Worm (Caenorhabditis elegans) whole organism, L4 larva: ENCODE results near the gene cpr-3.

Experiments used
- F44E2.7 ChIP-seq: fragments of 200-800 bp; sonication (Bioruptor generic); IDR thresholded peaks from 2 replicates; pipeline ENCODE4 v2.1.2; 2022; ENCODE audit warnings: missing genetic modification characterization, missing compliant biosample characterization
- R02D3.7 ChIP-seq: fragments of 150-350 bp; sonication (generic microtip); optimal IDR thresholded peaks from 3 replicates; lab custom pipeline; 2014; ENCODE audit warnings: missing biosample characterization, missing genetic modification characterization
- Y75B8A.6 ChIP-seq: fragments of 200-800 bp; sonication (Bioruptor generic); IDR thresholded peaks from 2 replicates; pipeline ENCODE4 v1.3.6; 2022; ENCODE audit warnings: missing genetic modification reagents, missing genetic modification characterization, missing compliant biosample characterization
- ZK337.2 ChIP-seq: fragments of 200-800 bp; sonication (Bioruptor generic); IDR thresholded peaks from 2 replicates; pipeline ENCODE4 v1.3.6; 2022; ENCODE audit warnings: missing genetic modification reagents, missing genetic modification characterization, missing compliant biosample characterization
- aha-1 ChIP-seq: fragments of 150-350 bp; peaks from one replicate; lab custom pipeline; 2014; ENCODE audit warnings: missing biosample characterization, missing genetic modification characterization
- aly-2 ChIP-seq: sonication (generic microtip); optimal IDR thresholded peaks from 2 replicates; lab custom pipeline; 2018; ENCODE audit warnings: missing biosample characterization, missing genetic modification characterization
- ceh-20 ChIP-seq: fragments of 200-800 bp; sonication (Bioruptor generic); IDR thresholded peaks from 2 replicates; pipeline ENCODE4 v1.3.6; 2022; ENCODE audit warnings: missing genetic modification reagents, missing genetic modification characterization, missing compliant biosample characterization
- ceh-44 ChIP-seq: fragments of 200-800 bp; sonication (Bioruptor generic); IDR thresholded peaks from 2 replicates; pipeline ENCODE4 v1.3.6; 2022; ENCODE audit warnings: missing genetic modification reagents, missing genetic modification characterization, missing compliant biosample characterization
- ces-1 ChIP-seq: fragments of 150-350 bp; sonication (generic microtip); optimal IDR thresholded peaks from 4 replicates; lab custom pipeline; 2014; ENCODE audit warnings: missing biosample characterization, missing genetic modification reagents, missing genetic modification characterization
- ctbp-1 ChIP-seq: fragments of 200-800 bp; sonication (Bioruptor generic); IDR thresholded peaks from 2 replicates; pipeline ENCODE4 v1.3.6; 2022; ENCODE audit warnings: missing genetic modification reagents, missing genetic modification characterization, missing compliant biosample characterization
- dmd-6 ChIP-seq: fragments of 200-800 bp; sonication (Bioruptor generic); IDR thresholded peaks from 2 replicates; pipeline ENCODE4 v1.3.6; 2022; ENCODE audit warnings: missing genetic modification reagents, missing genetic modification characterization, missing compliant biosample characterization
- dmd-9 ChIP-seq: fragments of 200-800 bp; sonication (Bioruptor generic); IDR thresholded peaks from 2 replicates; pipeline ENCODE4 v1.3.6; 2022; ENCODE audit warnings: missing genetic modification reagents, missing genetic modification characterization, missing compliant biosample characterization
- dpl-1 ChIP-seq: fragments of 150-350 bp; optimal IDR thresholded peaks from 2 replicates; lab custom pipeline; 2014; ENCODE audit warnings: missing biosample characterization, missing genetic modification reagents, missing genetic modification characterization
- dve-1 ChIP-seq: sonication (generic microtip); optimal IDR thresholded peaks from 2 replicates; lab custom pipeline; 2017; ENCODE audit warnings: antibody characterized with exemption, mild to moderate bottlenecking, missing genetic modification characterization, missing compliant biosample characterization; ENCODE audit not compliant: insufficient read depth
- egl-43 ChIP-seq: fragments of 200-800 bp; sonication (Bioruptor generic); IDR thresholded peaks from 2 replicates; pipeline ENCODE4 v1.3.6; 2022; ENCODE audit warnings: missing genetic modification reagents, missing genetic modification characterization, missing compliant biosample characterization
- hif-1 ChIP-seq, 2 experiments: sonication (generic microtip); optimal IDR thresholded peaks; 2 replicates each; lab custom pipeline; 2016 to 2017; ENCODE audit warnings: missing compliant biosample characterization in 2 of 2, missing genetic modification characterization in 2 of 2, missing genetic modification reagents in 2 of 2, missing genotype in 2 of 2, mild to moderate bottlenecking in 1 of 2
- hlh-30 ChIP-seq: sonication (generic microtip); optimal IDR thresholded peaks from 2 replicates; lab custom pipeline; 2017; ENCODE audit warnings: antibody characterized with exemption, mild to moderate bottlenecking, missing genetic modification characterization, missing compliant biosample characterization; ENCODE audit not compliant: insufficient read depth
- lim-7 ChIP-seq: fragments of 200-800 bp; sonication (Bioruptor generic); IDR thresholded peaks from 2 replicates; pipeline ENCODE4 v1.3.6; 2022; ENCODE audit warnings: missing genetic modification characterization, missing compliant biosample characterization
- mdl-1 ChIP-seq, 2 experiments: fragments of 150-350 bp in 1 of 2; sonication (generic microtip) in 1 of 2; optimal IDR thresholded peaks; 2 replicates each; lab custom pipeline; 2014 to 2017; ENCODE audit warnings: missing biosample characterization in 2 of 2, missing genetic modification characterization in 2 of 2
- mxl-3 ChIP-seq: fragments of 200-800 bp; sonication (Bioruptor generic); optimal IDR thresholded peaks from 2 replicates; lab custom pipeline; 2018; ENCODE audit warnings: mild to moderate bottlenecking, missing genetic modification characterization, missing compliant biosample characterization
- nhr-10 ChIP-seq: fragments of 150-350 bp; optimal IDR thresholded peaks from 2 replicates; lab custom pipeline; 2014; ENCODE audit warnings: missing biosample characterization, missing genetic modification characterization
- nhr-102 ChIP-seq: sonication (generic microtip); optimal IDR thresholded peaks from 2 replicates; lab custom pipeline; 2016; ENCODE audit warnings: mild to moderate bottlenecking, missing genetic modification characterization, moderate library complexity, missing compliant biosample characterization
- nhr-11 ChIP-seq: fragments of 150-350 bp; optimal IDR thresholded peaks from 2 replicates; lab custom pipeline; 2014; ENCODE audit warnings: missing biosample characterization, missing genetic modification characterization
- nhr-28 ChIP-seq: fragments of 150-350 bp; optimal IDR thresholded peaks from 2 replicates; lab custom pipeline; 2014; ENCODE audit warnings: missing biosample characterization, missing genetic modification characterization
- nhr-6 ChIP-seq: fragments of 150-350 bp; optimal IDR thresholded peaks from 2 replicates; lab custom pipeline; 2014; ENCODE audit warnings: missing biosample characterization, missing genetic modification characterization
- nhr-76 ChIP-seq: fragments of 150-350 bp; optimal IDR thresholded peaks from 2 replicates; lab custom pipeline; 2014; ENCODE audit warnings: missing biosample characterization, missing genetic modification characterization
- pqm-1 ChIP-seq: sonication (generic microtip); optimal IDR thresholded peaks from 2 replicates; lab custom pipeline; 2017; ENCODE audit warnings: missing biosample characterization, missing genetic modification characterization
- saeg-2 ChIP-seq: fragments of 200-800 bp; sonication (Bioruptor generic); IDR thresholded peaks from 2 replicates; pipeline ENCODE4 v1.3.6; 2022; ENCODE audit warnings: missing genetic modification reagents, missing genetic modification characterization, missing compliant biosample characterization
- skn-1 ChIP-seq: fragments of 150-350 bp; optimal IDR thresholded peaks from 2 replicates; lab custom pipeline; 2014; ENCODE audit warnings: missing biosample characterization, missing genetic modification characterization
- unc-130 ChIP-seq: sonication (generic microtip); optimal IDR thresholded peaks from 2 replicates; lab custom pipeline; 2016; ENCODE audit warnings: missing genetic modification reagents, missing genetic modification characterization, missing compliant biosample characterization
- unc-62 ChIP-seq, 3 experiments: fragments of 150-350 bp in 1 of 3; sonication (generic microtip); optimal IDR thresholded peaks in 2 of 3; peaks in 1 of 3; 1 replicate in 1 of 3; 2 replicates in 2 of 3; lab custom pipeline; 2014 to 2017; ENCODE audit warnings: missing biosample characterization in 3 of 3, missing genetic modification characterization in 3 of 3, missing genetic modification reagents in 3 of 3, missing genotype in 1 of 3
- vab-7 ChIP-seq: fragments of 200-800 bp; sonication (Bioruptor generic); IDR thresholded peaks from 2 replicates; pipeline ENCODE4 v1.3.6; 2022; ENCODE audit warnings: missing genetic modification reagents, missing genetic modification characterization, missing compliant biosample characterization
- zip-2 ChIP-seq: fragments of 150-350 bp; optimal IDR thresholded peaks from 2 replicates; lab custom pipeline; 2014; ENCODE audit warnings: missing biosample characterization, missing genetic modification characterization

Gene cpr-3

DNA sequence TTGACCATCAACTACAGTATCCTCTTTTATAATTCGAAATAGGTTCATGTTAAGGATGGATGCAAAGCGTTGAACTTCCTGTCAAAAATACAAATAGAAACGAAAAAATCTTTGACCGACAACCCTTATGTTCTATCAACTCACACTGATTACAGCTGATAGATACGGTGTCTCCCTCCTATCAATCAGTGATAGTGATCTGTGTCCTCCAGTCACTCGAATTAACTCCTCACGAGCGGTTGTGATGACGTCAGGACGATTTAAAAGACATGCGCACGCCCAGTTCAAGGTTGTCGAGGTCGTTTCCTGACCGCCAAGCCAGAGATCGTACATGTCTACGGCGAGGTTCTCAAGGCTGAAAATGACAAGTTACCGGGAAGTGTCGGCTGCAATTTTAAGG lies 12.5 kb downstream of the cpr-3 start:
- no peak for TF ChIP-seq hlh-30 (tag; lab: Kevin White, UChicago)
- TF ChIP-seq saeg-2 (GFP tag; lab: Robert Waterston, UW) = no peak
- peak; percentile 96 for TF ChIP-seq dmd-6 (GFP tag; lab: Robert Waterston, UW)
- no peak for TF ChIP-seq nhr-6
- no peak for TF ChIP-seq dve-1 (tag; lab: Kevin White, UChicago)

DNA sequence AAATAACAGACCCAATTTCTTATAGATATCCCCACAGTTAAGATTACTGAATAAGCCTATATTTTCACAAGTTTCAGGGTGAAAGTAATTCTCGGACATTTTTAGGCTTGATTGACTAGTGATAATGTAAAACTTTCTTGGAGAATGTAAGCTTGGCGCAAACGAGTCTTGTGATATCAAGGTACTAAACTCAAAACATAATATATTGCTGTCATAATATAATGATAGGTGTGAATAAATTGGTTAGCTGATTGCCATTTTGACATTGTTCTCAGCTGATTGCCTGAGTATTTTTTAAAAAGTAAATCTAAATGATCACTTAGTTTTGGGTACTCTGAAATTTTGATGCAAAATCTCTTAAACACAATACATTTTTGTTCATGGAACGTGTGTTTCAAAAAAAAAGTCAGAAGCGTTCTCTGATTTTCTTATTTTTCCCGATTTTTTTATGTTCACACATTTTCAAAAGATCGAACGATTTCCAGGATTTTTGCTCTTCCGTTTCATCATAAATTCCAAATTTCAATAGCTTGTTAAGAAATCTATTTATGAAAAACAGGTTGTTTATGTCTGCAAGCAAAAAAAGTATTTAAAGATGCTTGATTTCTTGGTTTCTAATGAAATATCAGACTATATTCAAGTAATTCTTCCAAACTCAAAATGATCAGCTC lies 17.1 kb downstream of the cpr-3 start, which contains the start of the genes srw-19 and srx-51:
Gene srw-19, minus strand, starts transcription at position 101 of the 671 bp plus-strand sequence.
Gene srx-51, plus strand, starts transcription at position 621 of the 671 bp plus-strand sequence.
- no peak for TF ChIP-seq nhr-11 (tag; lab: Kevin White, UChicago)
- no peak for TF ChIP-seq dpl-1 (GFP tag; lab: Kevin White, UChicago)
- no peak for TF ChIP-seq skn-1 (tag; lab: Kevin White, UChicago)
- TF ChIP-seq ctbp-1 (GFP tag; lab: Robert Waterston, UW) = no peak
- no peak for TF ChIP-seq ZK337.2 (GFP tag; lab: Robert Waterston, UW)
- no peak for TF ChIP-seq ceh-20
- no peak for TF ChIP-seq vab-7 (GFP tag; lab: Robert Waterston, UW)
- no peak for TF ChIP-seq nhr-6
- TF ChIP-seq egl-43 = no peak
- TF ChIP-seq nhr-102 (tag; lab: Kevin White, UChicago) = no peak
- no peak for TF ChIP-seq Y75B8A.6 (GFP tag; lab: Robert Waterston, UW)

DNA sequence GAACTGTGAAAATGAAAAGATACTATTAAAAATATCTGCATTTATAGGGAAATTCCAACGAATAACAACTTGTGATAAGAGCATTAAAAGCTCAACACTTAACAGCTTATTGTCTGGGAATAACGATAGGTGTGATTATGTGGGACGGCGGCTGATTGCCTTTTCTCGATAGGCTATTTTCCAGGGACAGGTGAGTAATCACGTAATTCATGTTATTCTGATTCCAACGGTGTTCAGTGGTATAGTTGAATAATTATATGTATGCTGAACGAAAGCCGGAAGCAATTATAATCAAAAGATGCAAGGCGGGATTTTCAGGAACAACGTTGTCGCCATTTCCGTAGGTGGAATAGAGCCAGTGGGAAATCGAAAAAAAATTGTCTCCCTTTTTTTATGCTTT lies 21.6 kb downstream of the cpr-3 start, which contains the start of gene srw-17:
Gene srw-17, minus strand, starts transcription at position 101 of the 400 bp plus-strand sequence.
- TF ChIP-seq aly-2 (tag; lab: Kevin White, UChicago) (no peak), nhr-11 (tag; lab: Kevin White, UChicago) (peak; percentile 19)

DNA sequence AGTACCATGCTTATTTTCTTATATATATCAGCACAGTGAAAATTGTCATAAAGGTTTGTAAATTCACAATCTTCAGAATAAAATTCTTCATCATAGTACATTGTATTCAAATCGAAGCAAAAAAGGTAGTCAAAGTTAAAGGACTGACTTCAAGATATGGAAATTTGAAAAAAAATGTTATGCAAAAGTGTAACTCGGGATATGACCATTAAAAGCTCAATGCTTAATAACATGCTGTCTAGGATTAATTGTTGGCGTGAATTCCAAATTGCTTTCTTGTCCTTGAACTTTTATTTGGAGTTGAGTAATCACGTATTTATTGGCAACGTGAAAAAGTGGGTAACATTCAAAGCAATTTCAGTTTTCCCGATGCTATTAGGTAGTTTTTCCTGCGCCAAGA lies 23.7 kb downstream of the cpr-3 start, which contains the start of gene srw-16:
Gene srw-16, minus strand, starts transcription at position 101 of the 400 bp plus-strand sequence.
- no peak for TF ChIP-seq mdl-1 (tag; optimal IDR thresholded peaks at IDR 0.05; lab: Kevin White, UChicago)

DNA sequence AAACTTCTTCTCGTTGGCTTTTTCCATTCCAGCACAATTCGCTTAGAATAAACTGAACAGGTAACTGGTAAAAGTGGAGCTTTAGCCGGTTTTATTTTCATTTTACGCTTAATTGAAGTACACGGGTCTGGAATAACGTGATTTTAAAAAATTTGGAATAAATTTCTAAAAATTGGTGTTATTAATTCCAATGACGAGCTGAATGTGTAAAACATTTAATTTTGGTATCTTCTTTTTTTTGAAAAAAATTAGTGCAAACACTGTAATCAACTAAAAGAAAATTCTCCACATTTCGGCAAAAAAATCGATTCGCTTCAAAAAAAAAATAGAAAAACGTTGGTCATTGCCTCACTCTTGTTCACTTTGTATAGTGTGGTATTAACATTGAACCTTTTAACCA lies 26.2 kb downstream of the cpr-3 start, which contains the start of gene T10H4.4:
Gene T10H4.4, minus strand, starts transcription at position 101 of the 400 bp plus-strand sequence.
- TF ChIP-seq aha-1 = peak; percentile 65
- TF ChIP-seq unc-130 = no peak

DNA sequence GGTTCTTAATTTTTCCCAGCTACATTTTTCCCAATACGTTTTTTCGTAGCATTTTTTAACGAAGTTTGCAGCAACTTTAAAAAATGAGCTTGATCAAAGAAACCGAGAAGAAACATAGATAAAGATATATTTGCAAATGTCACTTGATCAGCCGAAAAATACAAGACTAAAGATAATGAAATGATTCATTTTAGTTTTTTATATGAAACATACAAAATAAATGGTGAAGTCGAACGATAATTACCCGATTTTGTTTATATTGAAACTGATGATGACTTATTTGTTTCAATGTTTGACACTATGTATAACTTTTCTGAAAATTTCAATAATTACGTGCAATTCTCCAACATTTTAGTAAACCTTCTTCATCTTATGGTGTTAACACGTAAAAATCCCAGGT lies 30.2 kb downstream of the cpr-3 start, which contains the start of gene srw-22:
Gene srw-22, plus strand, starts transcription at position 301 of the 400 bp plus-strand sequence.
- TF ChIP-seq dmd-6 (GFP tag; lab: Robert Waterston, UW) (no peak), F44E2.7 (no peak), zip-2 (tag; lab: Kevin White, UChicago) (no peak), unc-62 (GFP tag; optimal IDR thresholded peaks at IDR 0.05 in 1 of 2; lab: Kevin White, UChicago) (peak in 1 of 2 experiments; percentile 56), unc-62 (tag; optimal IDR thresholded peaks at IDR 0.05; lab: Kevin White, UChicago) (no peak), hif-1 (tag; optimal IDR thresholded peaks at IDR 0.05; lab: Kevin White, UChicago) (no peak)

DNA sequence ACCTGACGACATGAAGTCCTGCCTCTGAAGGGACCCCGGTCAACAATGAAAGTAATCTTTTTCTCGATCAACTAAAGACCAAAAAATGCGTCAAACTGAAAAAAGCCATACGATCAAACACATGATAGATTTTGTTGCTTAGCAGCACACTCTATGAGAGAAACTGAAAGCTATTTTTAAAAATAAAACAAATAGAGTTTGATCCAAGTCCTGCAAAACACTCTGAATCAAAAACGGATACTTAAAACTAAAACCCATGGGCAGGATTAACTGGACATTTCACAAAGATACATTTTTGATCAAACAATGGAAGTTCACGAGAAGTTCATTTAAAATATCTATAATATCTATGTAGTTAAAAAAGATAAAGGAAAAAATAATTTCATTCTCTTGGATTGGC lies 31.1 kb downstream of the cpr-3 start, which contains the start of gene T10H4.13:
Gene T10H4.13, minus strand, starts transcription at position 101 of the 400 bp plus-strand sequence.
- TF ChIP-seq ces-1 (GFP tag; lab: Kevin White, UChicago) = no peak
- no peak for TF ChIP-seq R02D3.7 (tag; lab: Kevin White, UChicago)
- no peak for TF ChIP-seq nhr-76 (tag; lab: Kevin White, UChicago)
- TF ChIP-seq lim-7 (GFP tag; lab: Robert Waterston, UW) = no peak
- no peak for TF ChIP-seq nhr-10 (tag; lab: Kevin White, UChicago)
- no peak for TF ChIP-seq dpl-1 (GFP tag; lab: Kevin White, UChicago)
- TF ChIP-seq dve-1 (tag; lab: Kevin White, UChicago) = no peak
- TF ChIP-seq hif-1 (tag; optimal IDR thresholded peaks at IDR 0.05; lab: Kevin White, UChicago) = no peak
- TF ChIP-seq nhr-11 (tag; lab: Kevin White, UChicago) = no peak
- TF ChIP-seq dmd-9 = no peak
- TF ChIP-seq nhr-28 (tag; lab: Kevin White, UChicago) = no peak
- TF ChIP-seq ceh-44 (GFP tag; lab: Robert Waterston, UW) = no peak
- no peak for TF ChIP-seq pqm-1 (tag; lab: Kevin White, UChicago)
- no peak for TF ChIP-seq mxl-3 (GFP tag; lab: Kevin White, UChicago)
- TF ChIP-seq, all 104 proteins: peak for 0
